Fruit fly (Drosophila melanogaster): Measurements from ENCODE around the gene comt.

The comt gene

DNA sequence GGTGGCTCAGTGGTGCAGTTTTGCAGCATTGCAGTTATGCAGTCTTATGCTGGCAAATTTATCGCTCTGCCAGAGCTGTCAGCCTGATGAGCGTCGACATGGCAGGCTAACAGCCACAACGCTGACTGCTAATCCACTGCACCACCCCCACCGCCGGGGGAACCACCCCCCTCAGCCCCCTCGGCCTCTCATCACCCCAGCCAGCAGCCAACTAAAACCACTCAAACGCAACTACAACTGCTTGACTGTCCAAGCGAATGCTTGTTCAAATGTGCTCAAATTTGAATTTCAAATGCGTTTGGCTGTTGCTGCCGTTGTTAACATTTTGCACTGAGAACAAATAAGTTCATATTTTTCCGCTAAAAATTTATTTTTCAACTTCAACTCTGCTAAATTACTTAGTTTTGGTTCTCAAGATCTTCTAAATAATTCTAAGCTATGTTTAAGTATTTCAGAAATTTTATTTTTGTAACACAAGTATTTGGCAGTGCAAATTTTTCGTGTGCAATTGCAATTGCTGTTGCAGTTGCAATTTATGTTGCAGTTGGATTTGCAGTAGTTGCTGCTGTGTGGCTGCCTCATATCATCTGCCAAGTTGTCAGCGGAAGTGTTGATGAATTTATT is 20.4 kb upstream of the comt start (continued):
- TF ChIP-seq Sry-β (GFP tag; optimal IDR thresholded peaks at IDR 0.05) (no peak), CG17568 (GFP tag; optimal IDR thresholded peaks at IDR 0.05) (no peak), CG1529 (GFP tag; optimal IDR thresholded peaks at IDR 0.05) (no peak), prd (optimal IDR thresholded peaks at IDR 0.05) (no peak), prd (GFP tag; IDR thresholded peaks at IDR 0.05) (peak; percentile 52; the same call in 2 of the 3 replicates), CG17359 (tag; optimal IDR thresholded peaks at IDR 0.05) (peak; percentile 29), CG9797 (GFP tag; optimal IDR thresholded peaks at IDR 0.05) (no peak), tio (GFP tag; optimal IDR thresholded peaks at IDR 0.05) (no peak), CG12219 (GFP tag; optimal IDR thresholded peaks at IDR 0.05) (peak; percentile 10), YL-1 (GFP tag; optimal IDR thresholded peaks at IDR 0.05) (no peak), gsb (GFP tag; IDR thresholded peaks at IDR 0.05) (no peak), ftz-f1 (GFP tag; optimal IDR thresholded peaks at IDR 0.05) (no peak), Dfd (GFP tag; optimal IDR thresholded peaks at IDR 0.05) (no peak), CG10321 (GFP tag; IDR thresholded peaks at IDR 0.05) (no peak), CG4360 (GFP tag; IDR thresholded peaks at IDR 0.05) (no peak), PHDP (tag; optimal IDR thresholded peaks at IDR 0.05) (peak; percentile 6), MTF-1 (GFP tag; optimal IDR thresholded peaks at IDR 0.05; ENCODE audit: borderline replicate concordance) (no peak), sc (optimal IDR thresholded peaks at IDR 0.05) (no peak), sc (GFP tag; optimal IDR thresholded peaks at IDR 0.05) (no peak), kni (GFP tag; optimal IDR thresholded peaks at IDR 0.05) (no peak), Eip74EF (GFP tag; optimal IDR thresholded peaks at IDR 0.05) (peak in 1 of 2 experiments; percentile 10), CG6854 (GFP tag; optimal IDR thresholded peaks at IDR 0.05) (no peak), vnd (GFP tag; IDR thresholded peaks at IDR 0.05; ENCODE audit: partially characterized antibody) (no peak), CG18619 (GFP tag; optimal IDR thresholded peaks at IDR 0.05) (no peak), CG18011 (GFP tag; optimal IDR thresholded peaks at IDR 0.05) (no peak), Atf6 (GFP tag; IDR thresholded peaks at IDR 0.05) (no peak), bigmax (GFP tag; optimal IDR thresholded peaks at IDR 0.05) (no peak), CG14050 (GFP tag; IDR thresholded peaks at IDR 0.05) (no peak), ci (GFP tag; IDR thresholded peaks at IDR 0.05) (no peak), Vsx1 (GFP tag; optimal IDR thresholded peaks at IDR 0.05) (no peak), CG10462 (GFP tag; optimal IDR thresholded peaks at IDR 0.05) (no peak), HLH4C (GFP tag; IDR thresholded peaks at IDR 0.05; ENCODE audit: partially characterized antibody) (no peak), CG3838 (GFP tag; optimal IDR thresholded peaks at IDR 0.05) (no peak), exex (tag; optimal IDR thresholded peaks at IDR 0.05) (no peak), CG2199 (GFP tag; IDR thresholded peaks at IDR 0.05) (0 out of 3 replicates have a peak, but pooled peaks have one; percentile 10), Ada2b (GFP tag; IDR thresholded peaks at IDR 0.05) (no peak), cato (GFP tag; optimal IDR thresholded peaks at IDR 0.05; ENCODE audit: borderline replicate concordance) (no peak), Pdp1 (GFP tag; optimal IDR thresholded peaks at IDR 0.05) (no peak), tna (GFP tag; IDR thresholded peaks at IDR 0.05; ENCODE audit: partially characterized antibody) (no peak), slp2 (GFP tag; optimal IDR thresholded peaks at IDR 0.05) (no peak), CG30431 (GFP tag; optimal IDR thresholded peaks at IDR 0.05) (no peak), sim (GFP tag; IDR thresholded peaks at IDR 0.05) (no peak), wek (GFP tag; optimal IDR thresholded peaks at IDR 0.05) (no peak), emc (GFP tag; optimal IDR thresholded peaks at IDR 0.05) (no peak), CG11456 (GFP tag; IDR thresholded peaks at IDR 0.05) (no peak), ab (GFP tag; optimal IDR thresholded peaks at IDR 0.05) (no peak), Hr51 (GFP tag; optimal IDR thresholded peaks at IDR 0.05) (peak in 1 of 2 experiments; percentile 51), stwl (tag; optimal IDR thresholded peaks at IDR 0.05) (no peak), TFAM (GFP tag; optimal IDR thresholded peaks at IDR 0.05) (no peak), CG1602 (GFP tag; optimal IDR thresholded peaks at IDR 0.05) (no peak)
